Fruit fly (Drosophila melanogaster) whole organism: ENCODE measurements around the gene NK7.1.
A peak's percentile ranks its signal among the peaks of the same experiment; 100 is the strongest.

Experiments used
- CG8478 ChIP-seq: fragments of >200 bp; optimal IDR thresholded peaks from 2 replicates; lab custom pipeline; 2018; ENCODE audit warnings: inconsistent platforms
- Dll ChIP-seq: fragments of >200 bp; optimal IDR thresholded peaks from 2 replicates; lab custom pipeline; 2017
- EcR ChIP-seq, 2 experiments: fragments of >200 bp; optimal IDR thresholded peaks; 2 replicates each; lab custom pipeline; 2017; ENCODE audit warnings: missing biosample characterization in 2 of 2, missing genetic modification characterization in 2 of 2, missing genetic modification reagents in 2 of 2
- pan ChIP-seq: fragments of >200 bp; optimal IDR thresholded peaks from 2 replicates; lab custom pipeline; 2017
- psq ChIP-seq: fragments of >200 bp; optimal IDR thresholded peaks from 2 replicates; lab custom pipeline; 2017
- usp ChIP-seq: fragments of >200 bp; optimal IDR thresholded peaks from 2 replicates; lab custom pipeline; 2017; ENCODE audit warnings: missing biosample characterization, missing genetic modification characterization, mixed read lengths

Gene NK7.1

DNA sequence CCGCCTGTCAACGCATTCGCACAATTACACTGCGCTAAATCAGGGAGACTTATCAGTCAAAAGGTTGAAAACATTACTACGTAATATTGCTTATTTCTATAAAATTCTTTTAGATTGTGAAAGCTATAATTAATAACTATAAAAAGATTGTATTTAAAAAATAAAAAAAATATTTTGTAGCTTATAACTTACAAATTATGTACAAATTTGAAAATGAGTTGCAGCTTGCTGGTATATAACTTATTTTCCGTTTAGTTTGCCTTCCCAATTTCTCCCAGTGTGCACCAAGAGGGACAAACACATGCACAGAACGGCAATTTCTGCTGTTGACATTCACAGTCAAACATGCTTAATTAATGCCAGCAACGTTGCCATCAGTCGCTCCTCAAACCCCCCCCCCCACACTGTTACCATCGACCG lies 19.0 kb downstream of the NK7.1 start:
- TF ChIP-seq psq (lab: Kevin White, UChicago) = no peak
- TF ChIP-seq EcR (GFP tag; optimal IDR thresholded peaks at IDR 0.05; lab: Kevin White, UChicago) = no peak
- TF ChIP-seq Dll (lab: Kevin White, UChicago) = no peak
- no peak for TF ChIP-seq CG8478 (lab: Kevin White, UChicago)
- TF ChIP-seq pan (lab: Kevin White, UChicago) = no peak

DNA sequence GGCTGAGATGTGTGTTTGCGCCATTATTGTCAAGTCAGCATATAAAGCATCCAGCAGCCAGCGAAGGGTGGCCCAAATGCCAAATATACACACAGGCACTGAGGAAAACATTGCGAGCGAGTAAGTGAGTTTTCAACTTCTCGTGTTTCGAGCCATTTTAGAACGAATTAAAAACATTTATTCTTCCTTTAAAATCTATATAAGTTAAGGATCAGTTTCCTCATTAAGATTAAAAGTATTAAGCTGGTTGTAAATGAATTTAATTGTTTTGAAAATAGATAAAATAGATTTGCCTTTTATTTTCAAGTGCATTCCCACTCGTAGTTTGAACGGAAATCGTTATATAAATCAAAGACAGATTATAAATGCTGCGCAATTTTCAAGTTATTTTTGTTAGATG lies 21.3 kb downstream of the NK7.1 start:
- TF ChIP-seq EcR (GFP tag; optimal IDR thresholded peaks at IDR 0.05; lab: Kevin White, UChicago) = no peak
- TF ChIP-seq usp = no peak
- no peak for TF ChIP-seq psq (lab: Kevin White, UChicago)
- TF ChIP-seq pan (lab: Kevin White, UChicago) = no peak
- TF ChIP-seq Dll (lab: Kevin White, UChicago) = no peak
- TF ChIP-seq CG8478 (lab: Kevin White, UChicago) = no peak

DNA sequence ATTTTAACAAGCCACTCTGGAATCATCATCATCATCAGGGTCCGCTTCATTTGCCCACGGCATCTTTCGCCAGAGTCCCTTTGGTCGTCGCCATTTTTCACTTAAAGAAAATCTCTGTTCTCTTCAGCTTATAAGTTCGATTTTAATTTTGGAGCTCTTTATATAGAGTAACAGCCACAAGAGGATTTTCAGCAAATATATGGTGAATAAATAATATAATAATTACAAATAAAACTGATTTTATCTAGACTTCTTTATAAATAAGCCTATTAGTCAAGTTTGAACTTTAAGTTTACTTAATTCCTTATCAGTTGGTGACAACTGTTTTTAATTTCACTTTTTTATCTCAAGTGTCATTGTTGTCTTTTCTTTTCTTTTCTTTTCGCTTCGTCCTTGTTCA lies 24.3 kb downstream of the NK7.1 start:
- no peak for TF ChIP-seq usp
- no peak for TF ChIP-seq EcR (GFP tag; optimal IDR thresholded peaks at IDR 0.05; lab: Kevin White, UChicago)
- TF ChIP-seq psq (lab: Kevin White, UChicago) = no peak
- TF ChIP-seq pan (lab: Kevin White, UChicago) = no peak
- TF ChIP-seq CG8478 (lab: Kevin White, UChicago) = no peak
- no peak for TF ChIP-seq Dll (lab: Kevin White, UChicago)

DNA sequence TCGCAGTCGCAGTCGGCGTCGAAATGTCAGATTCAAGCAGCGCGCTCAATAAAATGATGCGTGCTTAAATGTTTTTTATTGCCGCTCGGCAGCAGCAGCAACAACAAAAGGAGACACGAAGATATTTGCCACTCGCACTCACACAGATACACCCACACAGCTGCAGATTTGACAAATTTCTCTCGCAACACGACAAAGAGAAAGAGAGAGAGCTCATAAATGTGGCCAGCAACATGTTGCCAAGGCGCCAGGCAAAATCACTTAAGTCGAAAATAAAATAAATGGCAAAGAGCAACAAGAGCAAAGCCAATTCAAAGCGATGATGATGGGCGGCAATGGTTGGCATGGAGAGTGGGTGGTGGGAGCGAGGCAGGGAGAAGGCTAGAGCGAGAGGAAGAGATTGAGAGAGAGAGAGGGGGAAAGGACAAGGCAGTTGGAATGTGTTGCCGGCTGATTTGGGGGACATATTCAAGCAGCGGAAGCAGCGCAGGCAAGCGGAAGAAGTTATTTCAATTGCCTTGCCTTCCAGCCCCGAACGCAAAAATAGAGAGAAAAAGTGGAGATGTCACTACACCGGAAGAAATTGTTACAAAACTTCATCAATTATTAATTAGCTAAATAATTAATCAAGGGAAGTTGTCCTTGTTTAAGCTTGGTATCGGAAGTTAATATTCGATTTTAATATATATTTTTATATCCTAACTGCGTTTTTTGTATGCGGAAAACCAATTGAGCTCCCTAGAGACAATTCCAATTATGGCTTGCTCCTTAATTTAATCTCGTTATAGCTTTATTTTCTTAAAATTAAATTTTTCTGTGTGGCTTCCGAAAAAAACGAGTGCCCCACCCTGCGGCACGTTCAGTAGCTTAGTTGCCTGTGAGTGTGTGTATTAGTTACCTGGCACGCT lies 25.7 kb downstream of the NK7.1 start:
- TF ChIP-seq pan (lab: Kevin White, UChicago) (no peak), Dll (lab: Kevin White, UChicago) (peak; percentile 26)

DNA sequence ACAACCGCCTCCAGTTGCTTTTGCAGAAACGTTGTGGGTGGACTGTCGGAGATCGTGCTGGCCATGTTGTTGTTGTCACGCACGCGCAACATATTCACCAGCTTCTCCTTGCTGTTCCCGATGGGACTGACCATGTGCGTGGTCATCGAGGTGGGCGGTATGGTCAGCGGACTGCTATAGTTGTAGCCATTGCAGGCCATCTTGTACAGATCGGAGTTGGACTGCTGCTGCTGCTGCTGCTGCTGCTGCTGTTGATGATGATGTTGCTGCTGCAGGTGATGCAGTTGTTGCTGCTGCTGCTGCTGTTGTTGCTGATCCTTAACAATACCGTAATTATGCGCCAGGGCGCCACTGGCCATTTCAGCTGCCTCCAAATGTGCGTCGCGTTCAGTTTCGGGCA lies 28.0 kb downstream of the NK7.1 start:
- TF ChIP-seq psq (lab: Kevin White, UChicago) (no peak), pan (lab: Kevin White, UChicago) (no peak), EcR (GFP tag; optimal IDR thresholded peaks at IDR 0.05; lab: Kevin White, UChicago) (no peak), usp (no peak), Dll (lab: Kevin White, UChicago) (no peak), CG8478 (lab: Kevin White, UChicago) (no peak)

DNA sequence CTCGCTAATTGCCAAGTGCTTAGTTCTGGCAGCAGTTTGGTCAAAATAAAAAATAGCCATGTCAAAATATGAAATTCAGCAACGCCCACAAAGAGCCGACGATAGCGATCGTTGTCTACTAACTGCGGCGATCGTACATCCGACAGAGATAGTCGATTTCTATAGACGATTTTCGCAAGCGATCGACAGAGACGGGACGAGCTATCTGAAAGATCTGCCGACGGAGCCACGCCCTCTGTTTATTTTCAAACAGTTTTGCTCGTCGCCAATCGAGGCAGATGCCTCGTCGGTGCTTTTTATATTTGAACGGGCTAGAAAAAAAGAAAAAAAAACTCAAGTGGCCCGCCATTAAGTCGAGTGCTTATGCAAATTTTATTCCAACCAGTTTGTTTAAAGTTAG lies 37.2 kb downstream of the NK7.1 start:
- TF ChIP-seq pan (lab: Kevin White, UChicago) (no peak), CG8478 (lab: Kevin White, UChicago) (no peak), EcR (GFP tag; optimal IDR thresholded peaks at IDR 0.05; lab: Kevin White, UChicago) (no peak), usp (no peak), psq (lab: Kevin White, UChicago) (no peak), Dll (lab: Kevin White, UChicago) (no peak)

DNA sequence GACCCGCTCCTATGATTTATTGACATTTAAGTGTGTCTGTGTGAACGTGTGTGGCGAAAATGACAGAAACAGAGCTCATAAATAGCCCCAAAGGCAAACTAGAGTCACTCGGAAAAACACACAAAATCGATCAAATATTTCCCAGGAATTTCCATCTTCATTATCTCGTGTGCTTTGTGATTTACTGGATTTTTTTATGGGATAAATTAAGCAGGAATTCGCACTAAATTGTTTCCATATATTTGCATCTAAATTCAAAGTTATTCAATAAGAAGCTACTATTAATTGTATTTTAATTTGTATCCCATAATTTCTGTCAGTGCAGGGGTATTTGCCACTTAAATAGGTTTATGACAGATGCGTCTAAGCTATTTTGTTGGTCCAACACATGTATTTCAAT lies 40.0 kb downstream of the NK7.1 start:
- no peak for TF ChIP-seq EcR (GFP tag; optimal IDR thresholded peaks at IDR 0.05; lab: Kevin White, UChicago)
- TF ChIP-seq Dll (lab: Kevin White, UChicago) = no peak
- no peak for TF ChIP-seq psq (lab: Kevin White, UChicago)
- TF ChIP-seq usp = no peak
- no peak for TF ChIP-seq pan (lab: Kevin White, UChicago)
- no peak for TF ChIP-seq CG8478 (lab: Kevin White, UChicago)

DNA sequence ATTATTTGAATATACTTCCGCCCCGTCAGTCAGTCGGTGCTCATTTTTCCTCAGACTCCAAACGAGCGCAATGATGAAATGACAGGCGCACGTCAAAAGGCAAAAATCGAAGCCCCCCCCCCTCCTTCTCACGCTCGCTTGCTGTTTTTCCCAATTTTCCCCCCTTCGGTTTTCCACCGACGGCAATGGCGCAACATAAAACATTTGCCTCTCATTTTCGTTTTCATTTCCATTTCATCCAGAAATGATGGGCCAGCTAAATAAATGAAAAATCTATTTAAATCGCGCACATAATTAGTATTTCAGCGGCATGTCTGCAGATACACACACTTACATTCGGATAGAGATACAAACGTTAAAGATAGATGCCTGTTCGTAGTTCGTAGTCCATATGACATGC lies 41.3 kb downstream of the NK7.1 start:
- no peak for TF ChIP-seq pan (lab: Kevin White, UChicago)

DNA sequence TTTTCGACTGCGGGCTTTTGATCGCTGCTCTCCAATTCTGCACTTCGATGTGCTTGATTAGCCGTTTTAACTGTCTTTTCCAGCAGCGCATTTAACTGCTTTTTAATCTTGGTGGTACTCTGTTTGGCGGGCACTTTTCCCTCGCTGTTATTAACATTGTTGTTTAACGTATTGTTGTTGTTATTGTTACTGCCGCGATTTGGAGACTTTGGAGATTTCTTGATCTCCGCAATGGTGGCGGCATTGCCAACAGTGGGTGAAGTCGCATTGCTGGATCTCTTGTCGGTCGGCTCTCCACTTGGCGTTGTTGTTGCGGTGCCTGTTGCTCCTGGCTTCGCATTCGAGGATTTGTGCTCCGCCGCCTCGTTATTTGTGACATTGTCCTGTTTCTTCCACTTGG lies 42.1 kb downstream of the NK7.1 start:
- TF ChIP-seq CG8478 (lab: Kevin White, UChicago) = no peak
- TF ChIP-seq EcR (GFP tag; optimal IDR thresholded peaks at IDR 0.05; lab: Kevin White, UChicago) = no peak
- no peak for TF ChIP-seq usp
- no peak for TF ChIP-seq Dll (lab: Kevin White, UChicago)
- no peak for TF ChIP-seq psq (lab: Kevin White, UChicago)
- TF ChIP-seq pan (lab: Kevin White, UChicago) = no peak

DNA sequence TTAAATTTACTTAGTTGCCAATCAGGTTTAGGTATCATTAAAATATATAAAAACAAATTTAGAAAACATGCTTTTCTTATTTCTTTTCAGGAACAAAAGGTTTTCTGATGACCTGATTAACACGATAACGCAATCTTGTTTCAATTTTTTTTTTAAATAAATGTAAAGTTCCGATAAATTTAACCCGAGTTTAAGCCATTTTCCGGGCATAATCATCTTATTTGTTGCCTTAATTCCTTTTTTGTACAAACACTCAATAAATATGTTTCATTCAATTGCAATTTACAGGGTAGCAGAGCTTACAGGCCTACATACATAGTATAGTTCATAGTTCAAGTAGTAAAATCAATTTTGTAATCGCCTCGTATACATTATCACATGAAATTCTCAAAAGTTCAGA lies 43.2 kb downstream of the NK7.1 start:
- no peak for TF ChIP-seq CG8478 (lab: Kevin White, UChicago)
- no peak for TF ChIP-seq psq (lab: Kevin White, UChicago)
- TF ChIP-seq pan (lab: Kevin White, UChicago) = no peak
- TF ChIP-seq EcR (GFP tag; optimal IDR thresholded peaks at IDR 0.05; lab: Kevin White, UChicago) = no peak
- no peak for TF ChIP-seq usp
- no peak for TF ChIP-seq Dll (lab: Kevin White, UChicago)

DNA sequence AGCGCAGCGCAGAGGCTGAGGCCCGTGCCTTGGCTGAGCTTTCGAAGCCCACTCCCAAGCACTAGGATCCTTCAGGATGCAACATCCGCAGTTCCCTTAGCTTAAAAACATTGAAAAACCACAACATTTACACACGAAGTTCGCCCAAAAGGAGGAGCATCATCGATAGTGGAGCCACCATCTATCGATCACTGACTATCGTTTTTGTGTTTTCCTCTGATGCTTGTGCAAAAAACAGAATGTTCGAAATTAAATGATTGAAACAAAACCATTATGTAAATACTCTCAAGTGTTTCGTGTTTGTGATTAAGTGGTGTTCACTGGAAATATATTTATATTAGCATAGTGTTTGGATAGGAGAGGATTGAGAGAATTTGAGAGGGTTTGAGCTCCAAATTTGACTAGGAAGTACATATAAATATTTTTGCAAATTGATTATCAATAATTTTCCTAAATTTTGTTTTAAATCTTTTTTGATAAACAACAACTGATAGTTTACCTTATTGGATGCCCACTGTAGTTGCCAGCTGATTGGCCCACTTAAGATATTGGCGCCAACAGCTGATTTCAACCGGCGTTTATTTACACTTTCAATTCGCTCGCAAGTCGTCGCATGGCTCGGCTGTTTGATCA lies 45.2 kb downstream of the NK7.1 start, which contains the start of gene spn-B:
spn-B (plus strand) TSS at position 580 of the 633 bp plus-strand sequence.
- no peak for TF ChIP-seq usp
- TF ChIP-seq Dll (lab: Kevin White, UChicago) = no peak
- no peak for TF ChIP-seq EcR (GFP tag; optimal IDR thresholded peaks at IDR 0.05; lab: Kevin White, UChicago)
- TF ChIP-seq CG8478 (lab: Kevin White, UChicago) = no peak
- TF ChIP-seq pan (lab: Kevin White, UChicago) = no peak
- TF ChIP-seq psq (lab: Kevin White, UChicago) = no peak

DNA sequence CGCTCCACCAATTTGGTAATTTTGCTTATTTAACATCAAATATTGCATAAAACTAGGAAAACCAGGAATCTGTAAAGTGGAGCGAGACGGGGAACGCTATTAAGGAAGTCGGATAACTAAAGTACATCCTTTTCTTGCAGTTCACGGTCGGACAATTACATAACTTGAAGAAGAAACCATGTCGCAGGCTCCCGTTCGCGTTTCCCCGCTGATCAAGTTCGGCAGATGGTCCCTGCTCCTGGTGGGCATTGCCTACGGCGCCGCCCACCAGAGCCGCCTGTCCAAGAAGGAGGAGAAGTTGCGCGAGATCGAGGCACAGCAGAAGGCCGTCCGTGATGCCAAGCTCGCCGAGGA lies 45.7 kb downstream of the NK7.1 start:
- no peak for TF ChIP-seq CG8478 (lab: Kevin White, UChicago)
- TF ChIP-seq Dll (lab: Kevin White, UChicago) = no peak
- no peak for TF ChIP-seq usp
- no peak for TF ChIP-seq pan (lab: Kevin White, UChicago)
- TF ChIP-seq psq (lab: Kevin White, UChicago) = no peak
- TF ChIP-seq EcR (GFP tag; optimal IDR thresholded peaks at IDR 0.05; lab: Kevin White, UChicago) = no peak
